Worm (Caenorhabditis elegans) whole organism, L1 larva: Measurements from ENCODE around the gene R144.10.

ENCODE experiments used
- C16A3.4 ChIP-seq: fragments of 150-350 bp; optimal IDR thresholded peaks from 2 replicates; lab custom pipeline; 2014; ENCODE audit warnings: missing biosample characterization, missing genetic modification characterization
- C34B4.2 ChIP-seq: sonication (generic microtip); optimal IDR thresholded peaks from 2 replicates; lab custom pipeline; 2017; ENCODE audit warnings: mild to moderate bottlenecking, missing genetic modification characterization, missing compliant biosample characterization
- F16B12.6 ChIP-seq: fragments of 150-350 bp; optimal IDR thresholded peaks from 2 replicates; lab custom pipeline; 2014; ENCODE audit warnings: missing biosample characterization, missing genetic modification characterization
- aha-1 ChIP-seq: fragments of 150-350 bp; optimal IDR thresholded peaks from 2 replicates; lab custom pipeline; 2014; ENCODE audit warnings: missing biosample characterization, missing genetic modification characterization
- blmp-1 ChIP-seq: fragments of 150-350 bp; optimal IDR thresholded peaks from 2 replicates; lab custom pipeline; 2014; ENCODE audit warnings: missing biosample characterization, missing genetic modification characterization
- ceh-82 ChIP-seq, 3 experiments: fragments of 150-350 bp in 1 of 3; sonication (generic microtip) in 2 of 3; optimal IDR thresholded peaks; 2 replicates each; lab custom pipeline; 2014 to 2017; ENCODE audit warnings: missing biosample characterization in 3 of 3, missing genetic modification characterization in 3 of 3
- ceh-88 ChIP-seq: fragments of 200-800 bp; sonication (Bioruptor generic); IDR thresholded peaks from 2 replicates; pipeline ENCODE4 v1.3.6; 2022; ENCODE audit warnings: missing genetic modification characterization, missing compliant biosample characterization
- ceh-90 ChIP-seq: sonication (generic microtip); optimal IDR thresholded peaks from 2 replicates; lab custom pipeline; 2016; ENCODE audit warnings: missing genetic modification characterization, missing compliant biosample characterization
- dpl-1 ChIP-seq, 3 experiments: fragments of 150-350 bp in 2 of 3; sonication (generic microtip) in 1 of 3; optimal IDR thresholded peaks; 2 replicates each; lab custom pipeline; 2014 to 2017; ENCODE audit warnings: missing biosample characterization in 3 of 3, missing genetic modification characterization in 3 of 3, missing genetic modification reagents in 3 of 3
- dsc-1 ChIP-seq: sonication (generic microtip); optimal IDR thresholded peaks from 2 replicates; lab custom pipeline; 2016; ENCODE audit warnings: mild to moderate bottlenecking, missing genetic modification characterization, missing compliant biosample characterization
- egl-27 ChIP-seq, 2 experiments: fragments of 150-350 bp in 1 of 2; sonication (generic microtip); optimal IDR thresholded peaks; 3 replicates each; lab custom pipeline; 2017 to 2018; ENCODE audit warnings: missing biosample characterization in 2 of 2, missing genetic modification characterization in 2 of 2, missing genetic modification reagents in 2 of 2
- elt-2 ChIP-seq: sonication (generic microtip); optimal IDR thresholded peaks from 2 replicates; lab custom pipeline; 2016; ENCODE audit warnings: missing genetic modification characterization, mild to moderate bottlenecking, inconsistent platforms, missing compliant biosample characterization, missing genetic modification reagents
- elt-3 ChIP-seq, 6 experiments: fragments of 150-350 bp in 1 of 6; sonication (generic microtip); optimal IDR thresholded peaks; 2 replicates each; lab custom pipeline; 2017 to 2018; ENCODE audit warnings: missing biosample characterization in 6 of 6, missing genetic modification characterization in 6 of 6, inconsistent platforms in 1 of 6
- ets-5 ChIP-seq: fragments of 200-800 bp; sonication (Bioruptor generic); IDR thresholded peaks from 2 replicates; pipeline ENCODE4 v1.3.6; 2022; ENCODE audit warnings: missing genetic modification characterization, missing compliant biosample characterization
- fkh-4 ChIP-seq: sonication (generic microtip); optimal IDR thresholded peaks from 2 replicates; lab custom pipeline; 2016; ENCODE audit warnings: missing compliant biosample characterization, missing genetic modification characterization, borderline replicate concordance
- hlh-4 ChIP-seq: sonication (generic microtip); optimal IDR thresholded peaks from 2 replicates; lab custom pipeline; 2016; ENCODE audit warnings: mild to moderate bottlenecking, missing genetic modification characterization, missing compliant biosample characterization
- hpl-2 ChIP-seq: fragments of 150-350 bp; optimal IDR thresholded peaks from 2 replicates; lab custom pipeline; 2014; ENCODE audit warnings: missing biosample characterization, missing genetic modification reagents, missing genetic modification characterization
- irx-1 ChIP-seq: sonication (generic microtip); optimal IDR thresholded peaks from 2 replicates; lab custom pipeline; 2016; ENCODE audit warnings: missing genetic modification characterization, missing compliant biosample characterization
- isw-1 ChIP-seq: fragments of 200-800 bp; sonication (Bioruptor generic); IDR thresholded peaks from 2 replicates; pipeline ENCODE4 v1.3.6; 2022; ENCODE audit warnings: missing genetic modification characterization, missing compliant biosample characterization
- lin-13 ChIP-seq: fragments of 150-350 bp; optimal IDR thresholded peaks from 2 replicates; lab custom pipeline; 2014; ENCODE audit warnings: missing biosample characterization, missing genetic modification reagents, missing genetic modification characterization
- lin-14 ChIP-seq: fragments of 200-800 bp; sonication (Bioruptor generic); optimal IDR thresholded peaks from 2 replicates; lab custom pipeline; 2018; ENCODE audit warnings: mild to moderate bottlenecking, missing genetic modification characterization, moderate library complexity, missing compliant biosample characterization
- lin-15B ChIP-seq: fragments of 150-350 bp; sonication (generic microtip); optimal IDR thresholded peaks from 3 replicates; lab custom pipeline; 2014; ENCODE audit warnings: missing biosample characterization, missing genetic modification characterization
- lin-35 ChIP-seq, 2 experiments: fragments of 150-350 bp; optimal IDR thresholded peaks; 2 replicates each; lab custom pipeline; 2014; ENCODE audit warnings: missing biosample characterization in 2 of 2, missing genetic modification characterization in 2 of 2, missing genetic modification reagents in 2 of 2
- lin-39 ChIP-seq: fragments of 150-350 bp; optimal IDR thresholded peaks from 2 replicates; lab custom pipeline; 2014; ENCODE audit warnings: missing biosample characterization, missing genetic modification reagents, missing genetic modification characterization
- lir-3 ChIP-seq: sonication (generic microtip); optimal IDR thresholded peaks from 2 replicates; lab custom pipeline; 2016; ENCODE audit warnings: mild to moderate bottlenecking, missing genetic modification characterization, moderate library complexity, missing compliant biosample characterization; ENCODE audit not compliant: poor library complexity
- lsy-2 ChIP-seq, 2 experiments: fragments of 150-350 bp; optimal IDR thresholded peaks; 2 replicates each; lab custom pipeline; 2014; ENCODE audit warnings: missing biosample characterization in 2 of 2, missing genetic modification characterization in 2 of 2
- mab-9 ChIP-seq: fragments of 200-800 bp; sonication (Bioruptor generic); IDR thresholded peaks from 2 replicates; pipeline ENCODE4 v1.3.6; 2022; ENCODE audit warnings: missing genetic modification reagents, missing genetic modification characterization, missing compliant biosample characterization
- mdl-1 ChIP-seq, 2 experiments: fragments of 150-350 bp; optimal IDR thresholded peaks; 2 replicates each; lab custom pipeline; 2014 to 2017; ENCODE audit warnings: missing biosample characterization in 2 of 2, missing genetic modification characterization in 2 of 2, inconsistent platforms in 1 of 2
- mep-1 ChIP-seq: fragments of 150-350 bp; optimal IDR thresholded peaks from 2 replicates; lab custom pipeline; 2014; ENCODE audit warnings: missing biosample characterization, missing genetic modification characterization
- nhr-12 ChIP-seq: sonication (generic microtip); optimal IDR thresholded peaks from 2 replicates; lab custom pipeline; 2017; ENCODE audit warnings: missing biosample characterization, missing genetic modification characterization
- nhr-19 ChIP-seq: fragments of 200-800 bp; sonication (Bioruptor generic); conservative IDR thresholded peaks from 2 replicates; pipeline ENCODE4 v1.3.6; 2022; ENCODE audit warnings: missing genetic modification characterization, missing compliant biosample characterization
- nhr-20 ChIP-seq: sonication (generic microtip); optimal IDR thresholded peaks from 2 replicates; lab custom pipeline; 2016; ENCODE audit warnings: mild to moderate bottlenecking, missing genetic modification characterization, missing compliant biosample characterization
- nhr-237 ChIP-seq: fragments of 150-350 bp; optimal IDR thresholded peaks from 2 replicates; lab custom pipeline; 2014; ENCODE audit warnings: missing biosample characterization, missing genetic modification characterization
- nhr-47 ChIP-seq: sonication (generic microtip); optimal IDR thresholded peaks from 2 replicates; lab custom pipeline; 2016; ENCODE audit warnings: mild to moderate bottlenecking, missing genetic modification characterization, moderate library complexity, missing compliant biosample characterization
- nhr-71 ChIP-seq: sonication (generic microtip); optimal IDR thresholded peaks from 2 replicates; lab custom pipeline; 2016; ENCODE audit warnings: mild to moderate bottlenecking, missing genetic modification characterization, moderate library complexity, missing compliant biosample characterization
- nhr-76 ChIP-seq: sonication (generic microtip); optimal IDR thresholded peaks from 2 replicates; lab custom pipeline; 2017; ENCODE audit warnings: missing biosample characterization, missing genetic modification characterization
- nhr-77 ChIP-seq: fragments of 150-350 bp; optimal IDR thresholded peaks from 2 replicates; lab custom pipeline; 2014; ENCODE audit warnings: missing biosample characterization, missing genetic modification characterization
- nhr-85 ChIP-seq: sonication (generic microtip); peaks from one replicate; lab custom pipeline; 2016; ENCODE audit warnings: missing genetic modification characterization, inconsistent platforms, missing compliant biosample characterization
- pax-3 ChIP-seq: fragments of 200-800 bp; sonication (Bioruptor generic); optimal IDR thresholded peaks from 2 replicates; lab custom pipeline; 2018; ENCODE audit warnings: mild to moderate bottlenecking, missing genetic modification characterization, moderate library complexity, missing compliant biosample characterization
- rnt-1 ChIP-seq: sonication (generic microtip); optimal IDR thresholded peaks from 2 replicates; lab custom pipeline; 2016; ENCODE audit warnings: mild to moderate bottlenecking, missing genetic modification characterization, moderate library complexity, missing compliant biosample characterization
- skn-1 ChIP-seq: fragments of 150-350 bp; optimal IDR thresholded peaks from 2 replicates; lab custom pipeline; 2014; ENCODE audit warnings: missing biosample characterization, missing genetic modification characterization
- snpc-4 ChIP-seq: fragments of 150-350 bp; optimal IDR thresholded peaks from 2 replicates; lab custom pipeline; 2014; ENCODE audit warnings: missing biosample characterization, missing genetic modification characterization
- snu-23 ChIP-seq: sonication (generic microtip); optimal IDR thresholded peaks from 2 replicates; lab custom pipeline; 2016; ENCODE audit warnings: missing genetic modification characterization, missing compliant biosample characterization
- sox-4 ChIP-seq: sonication (generic microtip); optimal IDR thresholded peaks from 2 replicates; lab custom pipeline; 2016; ENCODE audit warnings: missing genetic modification characterization, missing compliant biosample characterization
- tbx-2 ChIP-seq: sonication (generic microtip); optimal IDR thresholded peaks from 2 replicates; lab custom pipeline; 2016; ENCODE audit warnings: missing genetic modification characterization, missing compliant biosample characterization
- unc-30 ChIP-seq: sonication (generic microtip); optimal IDR thresholded peaks from 2 replicates; lab custom pipeline; 2017; ENCODE audit warnings: missing biosample characterization, missing genetic modification characterization
- unc-62 ChIP-seq: fragments of 150-350 bp; optimal IDR thresholded peaks from 2 replicates; lab custom pipeline; 2014; ENCODE audit warnings: missing biosample characterization, missing genetic modification reagents, missing genetic modification characterization
- unc-86 ChIP-seq: sonication (generic microtip); optimal IDR thresholded peaks from 2 replicates; lab custom pipeline; 2016; ENCODE audit warnings: missing genetic modification characterization, missing compliant biosample characterization
- unc-98 ChIP-seq: fragments of 200-800 bp; sonication (Bioruptor generic); IDR thresholded peaks from 2 replicates; pipeline ENCODE4 v1.3.6; 2022; ENCODE audit warnings: missing genetic modification characterization, missing compliant biosample characterization
- vab-15 ChIP-seq: sonication (generic microtip); optimal IDR thresholded peaks from 2 replicates; lab custom pipeline; 2017; ENCODE audit warnings: missing genotype, mild to moderate bottlenecking, missing genetic modification characterization, missing compliant biosample characterization
- xbp-1 ChIP-seq: sonication (generic microtip); optimal IDR thresholded peaks from 2 replicates; lab custom pipeline; 2016; ENCODE audit warnings: missing genetic modification characterization, missing compliant biosample characterization
- zip-4 ChIP-seq: fragments of 200-800 bp; sonication (Bioruptor generic); optimal IDR thresholded peaks from 2 replicates; lab custom pipeline; 2018; ENCODE audit warnings: mild to moderate bottlenecking, missing genetic modification characterization, moderate library complexity, missing compliant biosample characterization

R144.10 gene

ce11 chrIII:4998111-4998859 lies 3.8 kb downstream of the R144.10 start, which contains the start of gene tmem-131:
Gene tmem-131, minus strand, starts transcription at chrIII:4998161.
- no peak for TF ChIP-seq snpc-4 (tag; lab: Kevin White, UChicago)
- TF ChIP-seq sox-4 (tag; lab: Kevin White, UChicago) = no peak
- TF ChIP-seq nhr-20 = peak; percentile 44
- TF ChIP-seq snu-23 (GFP tag; lab: Kevin White, UChicago) = peak; percentile 55
- TF ChIP-seq irx-1 = peak; percentile 11
- no peak for TF ChIP-seq fkh-4 (tag; lab: Kevin White, UChicago)
- TF ChIP-seq hpl-2 (GFP tag; lab: Kevin White, UChicago) = no peak
- no peak for TF ChIP-seq ceh-82 (tag; optimal IDR thresholded peaks at IDR 0.05; lab: Kevin White, UChicago)
- TF ChIP-seq unc-98 = no peak
- no peak for TF ChIP-seq nhr-76 (tag; lab: Kevin White, UChicago)
- TF ChIP-seq dsc-1 (tag; lab: Kevin White, UChicago) = no peak
- no peak for TF ChIP-seq ceh-88 (GFP tag; lab: Robert Waterston, UW)
- no peak for TF ChIP-seq nhr-77 (tag; lab: Kevin White, UChicago)
- TF ChIP-seq C16A3.4 (tag; lab: Kevin White, UChicago) = peak; percentile 35
- TF ChIP-seq nhr-237 (tag; lab: Kevin White, UChicago) = no peak
- no peak for TF ChIP-seq hlh-4
- no peak for TF ChIP-seq lin-13
- TF ChIP-seq nhr-71 (tag; lab: Kevin White, UChicago) = peak; percentile 50
- TF ChIP-seq blmp-1 = peak; percentile 94
- no peak for TF ChIP-seq lin-39
- no peak for TF ChIP-seq nhr-47 (tag; lab: Kevin White, UChicago)
- peak; percentile 93 for TF ChIP-seq nhr-85 (tag; lab: Kevin White, UChicago)
- no peak for TF ChIP-seq egl-27 (tag; optimal IDR thresholded peaks at IDR 0.05; lab: Kevin White, UChicago)
- no peak for TF ChIP-seq unc-30 (tag; lab: Kevin White, UChicago)
- no peak for TF ChIP-seq rnt-1
- no peak for TF ChIP-seq vab-15 (tag; lab: Kevin White, UChicago)
- peak; percentile 77 for TF ChIP-seq xbp-1
- no peak for TF ChIP-seq zip-4
- TF ChIP-seq lir-3 (tag; lab: Kevin White, UChicago) = no peak
- no peak for TF ChIP-seq ets-5
- no peak for TF ChIP-seq pax-3 (tag; lab: Kevin White, UChicago)
- TF ChIP-seq lsy-2 (tag; optimal IDR thresholded peaks at IDR 0.05; lab: Kevin White, UChicago) = peak; percentile 7 to 47
- peak; percentile 8 to 46 for TF ChIP-seq lin-35 (GFP tag; optimal IDR thresholded peaks at IDR 0.05; lab: Kevin White, UChicago)
- peak in 2 of 6 experiments; percentile 67 to 73 for TF ChIP-seq elt-3 (tag; optimal IDR thresholded peaks at IDR 0.05; lab: Kevin White, UChicago)
- TF ChIP-seq mep-1 (tag; lab: Kevin White, UChicago) = peak; percentile 59
- TF ChIP-seq elt-2 (tag; lab: Kevin White, UChicago) = no peak
- TF ChIP-seq aha-1 = no peak
- TF ChIP-seq ceh-90 (tag; lab: Kevin White, UChicago) = no peak
- 0 out of 2 replicates have a peak, but pooled peaks have one; percentile 5 for TF ChIP-seq nhr-19 (GFP tag; lab: Robert Waterston, UW)
- TF ChIP-seq tbx-2 (tag; lab: Kevin White, UChicago) = peak; percentile 4
- no peak for TF ChIP-seq unc-86 (tag; lab: Kevin White, UChicago)
- TF ChIP-seq dpl-1 (GFP tag; optimal IDR thresholded peaks at IDR 0.05; lab: Kevin White, UChicago) = peak in 2 of 3 experiments; percentile 27 to 34
- peak; percentile 67 for TF ChIP-seq lin-14 (GFP tag; lab: Kevin White, UChicago)
- TF ChIP-seq C34B4.2 = no peak
- no peak for TF ChIP-seq mdl-1 (tag; optimal IDR thresholded peaks at IDR 0.05; lab: Kevin White, UChicago)
- no peak for TF ChIP-seq lin-15B (tag; lab: Kevin White, UChicago)
- no peak for TF ChIP-seq skn-1 (tag; lab: Kevin White, UChicago)
- no peak for TF ChIP-seq unc-62 (GFP tag; lab: Kevin White, UChicago)
- TF ChIP-seq F16B12.6 (tag; lab: Kevin White, UChicago) = no peak
- TF ChIP-seq isw-1 (GFP tag; lab: Robert Waterston, UW) = no peak
- TF ChIP-seq mab-9 = no peak
- TF ChIP-seq nhr-12 (tag; lab: Kevin White, UChicago) = no peak
